Worm (Caenorhabditis elegans) whole organism, L1 larva: ENCODE data around the gene H41C03.3.

Experiments used
- F16B12.6 ChIP-seq: fragments of 150-350 bp; optimal IDR thresholded peaks from 2 replicates; lab custom pipeline; 2014; ENCODE audit warnings: missing biosample characterization, missing genetic modification characterization
- ama-1 ChIP-seq: fragments of 150-350 bp; optimal IDR thresholded peaks from 2 replicates; lab custom pipeline; 2014
- ceh-63 ChIP-seq: fragments of 200-800 bp; sonication (Bioruptor generic); optimal IDR thresholded peaks from 2 replicates; lab custom pipeline; 2018; ENCODE audit warnings: mild to moderate bottlenecking, missing genetic modification characterization, missing compliant biosample characterization
- egl-27 ChIP-seq, 2 experiments: fragments of 150-350 bp in 1 of 2; sonication (generic microtip); optimal IDR thresholded peaks; 3 replicates each; lab custom pipeline; 2017 to 2018; ENCODE audit warnings: missing biosample characterization in 2 of 2, missing genetic modification characterization in 2 of 2, missing genetic modification reagents in 2 of 2
- elt-2 ChIP-seq: sonication (generic microtip); optimal IDR thresholded peaks from 2 replicates; lab custom pipeline; 2016; ENCODE audit warnings: missing genetic modification characterization, mild to moderate bottlenecking, inconsistent platforms, missing compliant biosample characterization, missing genetic modification reagents
- elt-3 ChIP-seq, 6 experiments: fragments of 150-350 bp in 1 of 6; sonication (generic microtip); optimal IDR thresholded peaks; 2 replicates each; lab custom pipeline; 2017 to 2018; ENCODE audit warnings: missing biosample characterization in 6 of 6, missing genetic modification characterization in 6 of 6, inconsistent platforms in 1 of 6
- hlh-17 ChIP-seq: fragments of 200-800 bp; sonication (Bioruptor generic); optimal IDR thresholded peaks from 2 replicates; lab custom pipeline; 2018; ENCODE audit warnings: missing genetic modification characterization, mild to moderate bottlenecking, missing compliant biosample characterization, moderate library complexity, borderline replicate concordance
- lsy-2 ChIP-seq, 2 experiments: fragments of 150-350 bp; optimal IDR thresholded peaks; 2 replicates each; lab custom pipeline; 2014; ENCODE audit warnings: missing biosample characterization in 2 of 2, missing genetic modification characterization in 2 of 2
- zag-1 ChIP-seq: fragments of 150-350 bp; optimal IDR thresholded peaks from 2 replicates; lab custom pipeline; 2014; ENCODE audit warnings: missing biosample characterization, missing genetic modification characterization
- ztf-11 ChIP-seq, 2 experiments: sonication (generic microtip); optimal IDR thresholded peaks; 2 replicates each; lab custom pipeline; 2016 to 2017; ENCODE audit warnings: missing genetic modification characterization in 2 of 2, missing biosample characterization in 1 of 2, missing compliant biosample characterization in 1 of 2

ce11 chrII:5841866-5842265, 3.7 kb upstream of the H41C03.3 start, which contains the start of gene nep-25:
- no peak for TF ChIP-seq zag-1 (tag; lab: Kevin White, UChicago)
- no peak for TF ChIP-seq ama-1 (lab: Kevin White, UChicago)
- TF ChIP-seq egl-27 (tag; optimal IDR thresholded peaks at IDR 0.05; lab: Kevin White, UChicago): no peak
- TF ChIP-seq elt-2: no peak
- no peak for TF ChIP-seq elt-3 (tag; optimal IDR thresholded peaks at IDR 0.05; lab: Kevin White, UChicago)
- no peak for TF ChIP-seq ceh-63 (GFP tag; lab: Kevin White, UChicago)
- no peak for TF ChIP-seq lsy-2 (tag; optimal IDR thresholded peaks at IDR 0.05; lab: Kevin White, UChicago)
- TF ChIP-seq ztf-11 (tag; optimal IDR thresholded peaks at IDR 0.05; lab: Kevin White, UChicago): no peak
- no peak for TF ChIP-seq hlh-17 (GFP tag; lab: Kevin White, UChicago)
- TF ChIP-seq F16B12.6 (tag; lab: Kevin White, UChicago): no peak
